Worm (Caenorhabditis elegans) whole organism, L4/young adult: ENCODE measurements around the gene Y11D7A.19.

ENCODE experiments used
- W03F9.2 ChIP-seq: fragments of 150-350 bp; optimal IDR thresholded peaks from 2 replicates; lab custom pipeline; 2014; ENCODE audit warnings: missing biosample characterization, missing genetic modification characterization
- dao-5 ChIP-seq: sonication (generic microtip); optimal IDR thresholded peaks from 2 replicates; lab custom pipeline; 2016; ENCODE audit warnings: missing genotype, missing genetic modification characterization, moderate library complexity, missing compliant biosample characterization
- him-1 ChIP-seq: sonication (generic microtip); optimal IDR thresholded peaks from 2 replicates; lab custom pipeline; 2016; ENCODE audit warnings: missing genotype, missing genetic modification reagents, missing genetic modification characterization, missing compliant biosample characterization

DNA sequence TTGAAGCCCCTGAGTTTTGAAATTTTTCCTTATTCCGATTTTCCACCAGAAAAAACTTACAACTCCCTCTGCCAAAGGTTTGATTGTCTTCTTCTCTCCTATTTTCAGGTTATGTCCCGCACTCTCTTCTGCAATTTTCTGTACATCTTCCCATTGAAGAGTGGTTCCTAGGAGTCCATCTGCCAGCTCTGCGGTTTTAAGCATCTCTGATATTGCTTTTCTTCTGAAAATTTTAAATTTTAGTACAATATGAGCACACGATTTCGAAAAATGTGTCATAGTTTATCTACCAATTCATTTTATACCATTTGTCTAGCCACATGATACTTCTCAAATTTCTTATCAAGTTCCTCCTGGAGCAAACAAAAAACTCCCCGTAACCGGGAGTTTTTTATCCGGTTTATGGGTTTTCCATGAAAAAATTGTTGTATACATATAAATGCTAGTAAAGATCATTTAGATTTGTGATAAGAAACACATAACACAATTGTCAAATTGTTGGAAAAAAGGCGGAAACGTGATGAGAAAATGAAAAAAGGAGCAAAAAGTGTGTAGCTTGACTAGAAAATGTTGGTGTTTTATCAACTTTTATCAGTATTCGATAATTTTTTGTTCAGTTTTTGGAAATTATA is 44.7 kb upstream of the Y11D7A.19 start:
- TF ChIP-seq W03F9.2 (tag; lab: Kevin White, UChicago): no peak
- TF ChIP-seq dao-5 (tag; lab: Kevin White, UChicago): no peak
- TF ChIP-seq him-1: no peak
